Fruit fly (Drosophila melanogaster): ENCODE measurements around the gene Wdr37.

Wdr37 gene

dm6 chr3R:18404713-18405112, 2.2 kb upstream of the Wdr37 start, which contains the start of gene CG7685 (continued):
- peak; percentile 28 for TF ChIP-seq Nf-YB (GFP tag; optimal IDR thresholded peaks at IDR 0.05)
- TF ChIP-seq Side (GFP tag; optimal IDR thresholded peaks at IDR 0.05), result peak; percentile 62
- TF ChIP-seq Dek (tag; optimal IDR thresholded peaks at IDR 0.05), result peak; percentile 55
- TF ChIP-seq CG4820 (GFP tag; optimal IDR thresholded peaks at IDR 0.05), result peak; percentile 19
- peak; percentile 89 for TF ChIP-seq Ets65A (GFP tag)
- TF ChIP-seq her (GFP tag; optimal IDR thresholded peaks at IDR 0.05), result peak; percentile 63
- TF ChIP-seq zen (tag; optimal IDR thresholded peaks at IDR 0.05), result peak; percentile 36
- TF ChIP-seq kay (GFP tag; optimal IDR thresholded peaks at IDR 0.05), result peak; percentile 35
- peak; percentile 55 for TF ChIP-seq CG13287 (GFP tag; IDR thresholded peaks at IDR 0.05; ENCODE audit: partially characterized antibody)
- no peak for TF ChIP-seq pfk (GFP tag; optimal IDR thresholded peaks at IDR 0.05)
- TF ChIP-seq CG15696 (tag; optimal IDR thresholded peaks at IDR 0.05), result peak; percentile 55
- TF ChIP-seq Dbx (GFP tag; IDR thresholded peaks at IDR 0.05), result peak; percentile 60; the same call in 1 of the 3 replicates
- peak; percentile 55 for TF ChIP-seq CG4424 (GFP tag; optimal IDR thresholded peaks at IDR 0.05)
- peak; percentile 63 for TF ChIP-seq CG17359 (tag; optimal IDR thresholded peaks at IDR 0.05)
- TF ChIP-seq so (GFP tag; IDR thresholded peaks at IDR 0.05), result no peak
- TF ChIP-seq ara (GFP tag; IDR thresholded peaks at IDR 0.05), result peak; percentile 51; the same call in 1 of the 2 replicates
- peak; percentile 76 for TF ChIP-seq CG18599 (GFP tag; optimal IDR thresholded peaks at IDR 0.05)
- TF ChIP-seq CG18011 (GFP tag; optimal IDR thresholded peaks at IDR 0.05), result peak; percentile 57
- TF ChIP-seq YL-1 (GFP tag; optimal IDR thresholded peaks at IDR 0.05), result peak; percentile 84
- TF ChIP-seq BtbVII (GFP tag; optimal IDR thresholded peaks at IDR 0.05), result peak; percentile 31
- peak; percentile 48 for TF ChIP-seq CG3163 (GFP tag; optimal IDR thresholded peaks at IDR 0.05)
- no peak for TF ChIP-seq Dll (GFP tag; IDR thresholded peaks at IDR 0.05; ENCODE audit: partially characterized antibody)
- TF ChIP-seq CG2875 (GFP tag; optimal IDR thresholded peaks at IDR 0.05), result peak; percentile 11
- TF ChIP-seq CG7372 (GFP tag; IDR thresholded peaks at IDR 0.05), result no peak
- TF ChIP-seq Jarid2 (GFP tag; optimal IDR thresholded peaks at IDR 0.05), result no peak
- TF ChIP-seq CG6654 (GFP tag; optimal IDR thresholded peaks at IDR 0.05), result no peak
- TF ChIP-seq CG1603 (tag; optimal IDR thresholded peaks at IDR 0.05), result peak; percentile 66
- no peak for TF ChIP-seq Spps (tag; optimal IDR thresholded peaks at IDR 0.05)
- no peak for TF ChIP-seq Lpt (GFP tag; optimal IDR thresholded peaks at IDR 0.05)
- no peak for TF ChIP-seq CG9797 (GFP tag; optimal IDR thresholded peaks at IDR 0.05)
- no peak for TF ChIP-seq CG16779 (GFP tag; IDR thresholded peaks at IDR 0.05)
- no peak for TF ChIP-seq sens-2 (GFP tag; IDR thresholded peaks at IDR 0.05)
- peak; percentile 44 for TF ChIP-seq gcm (GFP tag; optimal IDR thresholded peaks at IDR 0.05)
- TF ChIP-seq CG10462 (GFP tag; optimal IDR thresholded peaks at IDR 0.05), result no peak
- TF ChIP-seq abd-A (tag; optimal IDR thresholded peaks at IDR 0.05), result no peak
- TF ChIP-seq CG15269 (tag; optimal IDR thresholded peaks at IDR 0.05), result peak; percentile 73
- TF ChIP-seq seq (GFP tag; IDR thresholded peaks at IDR 0.05), result no peak
- no peak for TF ChIP-seq tll (GFP tag; optimal IDR thresholded peaks at IDR 0.05)
- TF ChIP-seq Awh (GFP tag; IDR thresholded peaks at IDR 0.05), result 0 out of 2 replicates have a peak, but pooled peaks have one; percentile 23
- no peak for TF ChIP-seq wor (GFP tag; IDR thresholded peaks at IDR 0.05)
- TF ChIP-seq Rfx (GFP tag; IDR thresholded peaks at IDR 0.05), result peak; percentile 77
- no peak for TF ChIP-seq h (optimal IDR thresholded peaks at IDR 0.05)
- TF ChIP-seq CG6854 (GFP tag; optimal IDR thresholded peaks at IDR 0.05), result no peak
- peak; percentile 54 to 62 for TF ChIP-seq Hr51 (GFP tag; optimal IDR thresholded peaks at IDR 0.05)
- TF ChIP-seq CG15073 (GFP tag; optimal IDR thresholded peaks at IDR 0.05), result no peak
- TF ChIP-seq CG4360 (GFP tag; IDR thresholded peaks at IDR 0.05), result peak; percentile 45; the same call in 1 of the 2 replicates
- TF ChIP-seq Blimp-1 (GFP tag; optimal IDR thresholded peaks at IDR 0.05), result peak; percentile 38
- no peak for TF ChIP-seq lov (optimal IDR thresholded peaks at IDR 0.05)
- TF ChIP-seq lov (GFP tag; IDR thresholded peaks at IDR 0.05), result no peak
- TF ChIP-seq Oaz (GFP tag; IDR thresholded peaks at IDR 0.05), result no peak
- no peak for TF ChIP-seq CG6254 (GFP tag; optimal IDR thresholded peaks at IDR 0.05)
